Worm (Caenorhabditis elegans): ENCODE measurements around the gene F02D8.4.

ce11 chrV:15011560-15011959 is 26.9 kb downstream of the F02D8.4 start, which contains the start of gene nmr-2:
- no peak for TF ChIP-seq unc-62 (GFP tag; optimal IDR thresholded peaks at IDR 0.05)
- TF ChIP-seq zag-1 (tag; optimal IDR thresholded peaks at IDR 0.05), result no peak
- TF ChIP-seq nhr-12 (tag; optimal IDR thresholded peaks at IDR 0.05), result no peak
- no peak for TF ChIP-seq peb-1 (tag; optimal IDR thresholded peaks at IDR 0.05)
- TF ChIP-seq nhr-11 (tag; optimal IDR thresholded peaks at IDR 0.05), result no peak
- no peak for TF ChIP-seq fos-1 (tag; optimal IDR thresholded peaks at IDR 0.05)
- TF ChIP-seq nhr-10 (tag; optimal IDR thresholded peaks at IDR 0.05), result no peak
- no peak for TF ChIP-seq nhr-25 (tag; optimal IDR thresholded peaks at IDR 0.05)

All from whole organism, L2 larva.